Fruit fly (Drosophila melanogaster) whole organism, embryonic: ENCODE results near the gene CG9855.

ENCODE experiments used
- BEAF-32 ChIP-seq: fragments of 200-800 bp; sonication (Bioruptor generic); optimal IDR thresholded peaks from 3 replicates; lab custom pipeline; 2017; ENCODE audit warnings: missing biosample characterization, missing genetic modification characterization, mild to moderate bottlenecking, moderate library complexity, missing genetic modification reagents
- CG1024 ChIP-seq: fragments of 200-800 bp; sonication (Bioruptor generic); IDR thresholded peaks from 2 replicates; pipeline ENCODE4 v1.3.6; 2022; ENCODE audit warnings: missing biosample characterization, missing genetic modification characterization
- CG10274 ChIP-seq: fragments of 200-800 bp; sonication (Bioruptor generic); optimal IDR thresholded peaks from 3 replicates; lab custom pipeline; 2017; ENCODE audit warnings: missing biosample characterization, mild to moderate bottlenecking, missing genetic modification characterization
- CG10462 ChIP-seq: fragments of 200-800 bp; sonication (Bioruptor generic); optimal IDR thresholded peaks from 2 replicates; lab custom pipeline; 2016; ENCODE audit warnings: missing biosample characterization, missing genetic modification characterization
- CG11723 ChIP-seq: fragments of 200-800 bp; sonication (Bioruptor generic); optimal IDR thresholded peaks from 2 replicates; lab custom pipeline; 2017; ENCODE audit warnings: missing biosample characterization, mild to moderate bottlenecking, missing genetic modification characterization
- CG14860 ChIP-seq: fragments of 200-800 bp; sonication (Bioruptor generic); IDR thresholded peaks from 3 replicates; pipeline ENCODE4 v1.3.6; 2022; ENCODE audit warnings: missing biosample characterization, missing genetic modification characterization; ENCODE audit not compliant: partially characterized antibody
- CG1603 ChIP-seq: fragments of 200-800 bp; sonication (Bioruptor generic); optimal IDR thresholded peaks from 2 replicates; lab custom pipeline; 2019; ENCODE audit warnings: missing biosample characterization, mild to moderate bottlenecking, missing genetic modification characterization, moderate library complexity
- CG2129 ChIP-seq: fragments of 200-800 bp; sonication (Bioruptor generic); IDR thresholded peaks from 2 replicates; pipeline ENCODE4 v1.3.6; 2022; ENCODE audit warnings: missing biosample characterization, missing genetic modification characterization; ENCODE audit not compliant: partially characterized antibody
- CG31388 ChIP-seq: fragments of 200-800 bp; sonication (Bioruptor generic); optimal IDR thresholded peaks from 2 replicates; lab custom pipeline; 2016; ENCODE audit warnings: missing biosample characterization, missing genetic modification characterization
- CG3726 ChIP-seq: fragments of 200-800 bp; sonication (Bioruptor generic); IDR thresholded peaks from 3 replicates; pipeline ENCODE4, ENCODE4 v1.3.6; 2022; ENCODE audit warnings: missing biosample characterization, missing genetic modification characterization
- CG43689 ChIP-seq: fragments of 200-800 bp; sonication (Bioruptor generic); IDR thresholded peaks from 2 replicates; pipeline ENCODE4 v1.3.6; 2022; ENCODE audit warnings: missing biosample characterization, missing genetic modification characterization
- CG4404 ChIP-seq: fragments of 200-800 bp; sonication (Bioruptor generic); IDR thresholded peaks from 2 replicates; pipeline ENCODE4 v1.3.6; 2022; ENCODE audit warnings: missing biosample characterization, missing genetic modification characterization
- CG6765 ChIP-seq: fragments of 200-800 bp; sonication (Bioruptor generic); optimal IDR thresholded peaks from 3 replicates; lab custom pipeline; 2017; ENCODE audit warnings: missing biosample characterization, mild to moderate bottlenecking, missing genetic modification characterization
- CG7745 ChIP-seq: fragments of 200-800 bp; sonication (Bioruptor generic); optimal IDR thresholded peaks from 2 replicates; lab custom pipeline; 2018; ENCODE audit warnings: missing biosample characterization, mild to moderate bottlenecking, missing genetic modification characterization, moderate library complexity
- CG8089 ChIP-seq: fragments of 200-800 bp; sonication (Bioruptor generic); optimal IDR thresholded peaks from 3 replicates; lab custom pipeline; 2016; ENCODE audit warnings: missing biosample characterization, missing genetic modification characterization
- CG8281 ChIP-seq: fragments of 200-800 bp; sonication (Bioruptor generic); optimal IDR thresholded peaks from 2 replicates; lab custom pipeline; 2018; ENCODE audit warnings: missing biosample characterization, mild to moderate bottlenecking, missing genetic modification characterization, moderate library complexity
- CTCF ChIP-seq: fragments of 200-800 bp; sonication (Bioruptor generic); optimal IDR thresholded peaks from 2 replicates; lab custom pipeline; 2017; ENCODE audit warnings: missing biosample characterization, mild to moderate bottlenecking, missing genetic modification characterization, moderate library complexity
- E2f1 ChIP-seq: fragments of 200-800 bp; sonication (Bioruptor generic); IDR thresholded peaks from 2 replicates; pipeline ENCODE4 v1.3.6; 2022; ENCODE audit warnings: missing biosample characterization, missing genetic modification characterization
- Fer1 ChIP-seq: fragments of 200-800 bp; sonication (Bioruptor generic); optimal IDR thresholded peaks from 2 replicates; lab custom pipeline; 2017; ENCODE audit warnings: missing biosample characterization, mild to moderate bottlenecking, missing genetic modification characterization
- Fer2 ChIP-seq: fragments of 200-800 bp; sonication (Bioruptor generic); optimal IDR thresholded peaks from 2 replicates; lab custom pipeline; 2018; ENCODE audit warnings: missing biosample characterization, mild to moderate bottlenecking, missing genetic modification characterization, moderate library complexity
- GATAe ChIP-seq: fragments of 200-800 bp; sonication (Bioruptor generic); conservative IDR thresholded peaks from 2 replicates; pipeline ENCODE4 v1.3.6; 2022; ENCODE audit warnings: missing biosample characterization, missing genetic modification characterization
- H15 ChIP-seq: fragments of 200-800 bp; sonication (Bioruptor generic); IDR thresholded peaks from 3 replicates; pipeline ENCODE4 v1.3.6; 2022; ENCODE audit warnings: missing biosample characterization, missing genetic modification characterization
- HLH54F ChIP-seq: fragments of 200-800 bp; sonication (Bioruptor generic); optimal IDR thresholded peaks from 3 replicates; lab custom pipeline; 2016; ENCODE audit warnings: missing biosample characterization, missing genetic modification characterization
- HLHmδ ChIP-seq: fragments of 200-800 bp; sonication (Bioruptor generic); optimal IDR thresholded peaks from 2 replicates; lab custom pipeline; 2018; ENCODE audit warnings: missing biosample characterization, mild to moderate bottlenecking, missing genetic modification characterization, moderate library complexity
- Side ChIP-seq: fragments of 200-800 bp; sonication (Bioruptor generic); optimal IDR thresholded peaks from 2 replicates; lab custom pipeline; 2016; ENCODE audit warnings: missing biosample characterization, missing genetic modification characterization
- Six4 ChIP-seq: fragments of 200-800 bp; sonication (Bioruptor generic); optimal IDR thresholded peaks from 2 replicates; lab custom pipeline; 2016; ENCODE audit warnings: missing biosample characterization, missing genetic modification characterization
- Xbp1 ChIP-seq: fragments of 200-800 bp; sonication (Bioruptor generic); optimal IDR thresholded peaks from 3 replicates; lab custom pipeline; 2016; ENCODE audit warnings: missing biosample characterization, mild to moderate bottlenecking, missing genetic modification characterization
- ac ChIP-seq: fragments of 200-800 bp; sonication (Bioruptor generic); optimal IDR thresholded peaks from 3 replicates; lab custom pipeline; 2017; ENCODE audit warnings: missing biosample characterization, mild to moderate bottlenecking, missing genetic modification characterization
- cad ChIP-seq: fragments of >200 bp; optimal IDR thresholded peaks from 2 replicates; lab custom pipeline; 2017; ENCODE audit warnings: missing biosample characterization, missing genetic modification characterization
- crp ChIP-seq, 2 experiments: fragments of 200-800 bp; sonication (Bioruptor generic); optimal IDR thresholded peaks; 2 replicates in 1 of 2; 3 replicates in 1 of 2; lab custom pipeline; 2017; ENCODE audit warnings: missing biosample characterization in 2 of 2, missing genetic modification characterization in 2 of 2, mild to moderate bottlenecking in 1 of 2, moderate library complexity in 1 of 2
- dpn ChIP-seq, 2 experiments: fragments of 200-800 bp; sonication (Bioruptor generic); optimal IDR thresholded peaks; 3 replicates each; lab custom pipeline; 2016; ENCODE audit warnings: missing biosample characterization in 2 of 2, missing genetic modification characterization in 2 of 2
- emc ChIP-seq: fragments of 200-800 bp; sonication (Bioruptor generic); optimal IDR thresholded peaks from 2 replicates; lab custom pipeline; 2016; ENCODE audit warnings: missing biosample characterization, missing genetic modification characterization
- exex ChIP-seq: fragments of 200-800 bp; sonication (Bioruptor generic); optimal IDR thresholded peaks from 4 replicates; lab custom pipeline; 2018; ENCODE audit warnings: missing biosample characterization, mild to moderate bottlenecking, missing genetic modification characterization, moderate library complexity
- eyg ChIP-seq: fragments of 200-800 bp; sonication (Bioruptor generic); optimal IDR thresholded peaks from 3 replicates; lab custom pipeline; 2016; ENCODE audit warnings: missing biosample characterization, missing genetic modification characterization
- fd102C ChIP-seq: fragments of 200-800 bp; sonication (Bioruptor generic); optimal IDR thresholded peaks from 2 replicates; lab custom pipeline; 2018; ENCODE audit warnings: missing biosample characterization, mild to moderate bottlenecking, missing genetic modification characterization, moderate library complexity
- fd64A ChIP-seq: fragments of 200-800 bp; sonication (Bioruptor generic); optimal IDR thresholded peaks from 3 replicates; lab custom pipeline; 2018; ENCODE audit warnings: missing biosample characterization, mild to moderate bottlenecking, missing genetic modification characterization
- fu2 ChIP-seq: fragments of 200-800 bp; sonication (Bioruptor generic); optimal IDR thresholded peaks from 2 replicates; lab custom pipeline; 2016; ENCODE audit warnings: missing biosample characterization, missing genetic modification characterization
- gsb ChIP-seq: fragments of 200-800 bp; sonication (Bioruptor generic); IDR thresholded peaks from 2 replicates; pipeline ENCODE4 v1.3.6; 2022; ENCODE audit warnings: missing biosample characterization, missing genetic modification characterization
- ind ChIP-seq: fragments of 200-800 bp; sonication (Bioruptor generic); optimal IDR thresholded peaks from 3 replicates; lab custom pipeline; 2016; ENCODE audit warnings: missing biosample characterization, missing genetic modification characterization
- lab ChIP-seq: fragments of 200-800 bp; sonication (Bioruptor generic); optimal IDR thresholded peaks from 3 replicates; lab custom pipeline; 2017; ENCODE audit warnings: missing biosample characterization, missing genetic modification characterization, mild to moderate bottlenecking, moderate library complexity, missing genetic modification reagents
- lilli ChIP-seq: fragments of 200-800 bp; sonication (Bioruptor generic); optimal IDR thresholded peaks from 3 replicates; lab custom pipeline; 2016; ENCODE audit warnings: missing biosample characterization, missing genetic modification characterization
- lmd ChIP-seq: fragments of 200-800 bp; sonication (Bioruptor generic); IDR thresholded peaks from 2 replicates; pipeline ENCODE4 v1.3.6; 2022; ENCODE audit warnings: missing biosample characterization, missing genetic modification characterization
- nau ChIP-seq: fragments of 200-800 bp; sonication (Bioruptor generic); optimal IDR thresholded peaks from 3 replicates; lab custom pipeline; 2017; ENCODE audit warnings: missing biosample characterization, mild to moderate bottlenecking, missing genetic modification characterization, missing genetic modification reagents
- nom ChIP-seq: fragments of 200-800 bp; sonication (Bioruptor generic); optimal IDR thresholded peaks from 2 replicates; lab custom pipeline; 2017; ENCODE audit warnings: missing biosample characterization, missing genetic modification characterization, mild to moderate bottlenecking, moderate library complexity, missing genetic modification reagents
- p53 ChIP-seq: fragments of 200-800 bp; sonication (Bioruptor generic); optimal IDR thresholded peaks from 2 replicates; lab custom pipeline; 2016; ENCODE audit warnings: missing biosample characterization, missing genetic modification characterization
- pita ChIP-seq: fragments of 200-800 bp; sonication (Bioruptor generic); optimal IDR thresholded peaks from 2 replicates; lab custom pipeline; 2017; ENCODE audit warnings: missing biosample characterization, mild to moderate bottlenecking, missing genetic modification characterization
- sc ChIP-seq, 3 experiments: fragments of >200 bp in 2 of 3; fragments of 200-800 bp in 1 of 3; sonication (Bioruptor generic) in 1 of 3; optimal IDR thresholded peaks; 2 replicates in 2 of 3; 3 replicates in 1 of 3; lab custom pipeline; 2017; ENCODE audit warnings: mild to moderate bottlenecking in 1 of 3, missing biosample characterization in 1 of 3, missing genetic modification characterization in 1 of 3, missing genetic modification reagents in 1 of 3
- stc ChIP-seq: fragments of 200-800 bp; sonication (Bioruptor generic); IDR thresholded peaks from 2 replicates; pipeline ENCODE4 v1.3.6; 2022; ENCODE audit warnings: missing biosample characterization, missing genetic modification characterization
- vvl ChIP-seq: fragments of 200-800 bp; sonication (Bioruptor generic); IDR thresholded peaks from 2 replicates; pipeline ENCODE4 v1.3.6; 2022; ENCODE audit warnings: missing biosample characterization, missing genetic modification characterization
- zf30C ChIP-seq: fragments of 200-800 bp; sonication (Bioruptor generic); optimal IDR thresholded peaks from 3 replicates; lab custom pipeline; 2018; ENCODE audit warnings: missing biosample characterization, mild to moderate bottlenecking, missing genetic modification characterization
- zfh1 ChIP-seq: fragments of 200-800 bp; sonication (Bioruptor generic); IDR thresholded peaks from 3 replicates; pipeline ENCODE4 v1.3.6; 2022; ENCODE audit warnings: missing biosample characterization, missing genetic modification characterization

The CG9855 gene

DNA sequence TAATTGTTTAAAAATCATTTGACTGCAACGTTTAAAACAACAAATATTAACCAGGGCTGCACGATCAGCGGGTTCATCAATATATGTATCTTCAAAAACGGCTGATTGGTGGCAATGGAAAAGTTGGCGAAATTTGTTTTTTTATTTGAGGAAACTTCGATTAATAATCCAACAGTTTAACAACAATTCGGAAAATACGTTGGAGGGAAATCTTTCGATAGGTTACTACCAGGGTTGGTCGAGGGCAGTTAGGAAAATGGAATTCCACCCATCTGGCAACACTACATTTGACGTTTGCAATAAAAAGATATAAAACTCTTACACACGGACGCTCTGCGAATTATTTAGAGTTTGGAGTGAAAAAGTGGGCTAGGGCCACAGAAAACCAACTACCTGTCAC lies 39.4 kb upstream of the CG9855 start, which contains the start of the genes Lipt2 and CG14650 (continued):
- peak; percentile 26; the same call in 1 of the 2 replicates for TF ChIP-seq CG2129 (GFP tag; lab: Robert Waterston, UW)
- TF ChIP-seq H15 (GFP tag; lab: Robert Waterston, UW), result no peak
- no peak for TF ChIP-seq CG10274 (GFP tag; lab: Kevin White, UChicago)
- no peak for TF ChIP-seq CG31388 (GFP tag; lab: Kevin White, UChicago)
- TF ChIP-seq CG10462, result peak; percentile 21
- TF ChIP-seq crp (GFP tag; optimal IDR thresholded peaks at IDR 0.05; lab: Kevin White, UChicago), result peak in 1 of 2 experiments; percentile 37
- no peak for TF ChIP-seq gsb (GFP tag; lab: Robert Waterston, UW)
- peak; percentile 60 to 61 for TF ChIP-seq dpn (GFP tag; optimal IDR thresholded peaks at IDR 0.05; lab: Kevin White, UChicago)
- TF ChIP-seq Fer1 (GFP tag; lab: Kevin White, UChicago), result peak; percentile 48
- peak; percentile 34 for TF ChIP-seq emc (GFP tag; lab: Kevin White, UChicago)
- TF ChIP-seq HLH54F (GFP tag; lab: Kevin White, UChicago), result peak; percentile 76
- TF ChIP-seq CG8089, result peak; percentile 61
- TF ChIP-seq nau (GFP tag; lab: Kevin White, UChicago), result no peak
- TF ChIP-seq CG8281, result no peak
- no peak for TF ChIP-seq stc (GFP tag; lab: Robert Waterston, UW)
- no peak for TF ChIP-seq sc (optimal IDR thresholded peaks at IDR 0.05; lab: Kevin White, UChicago)
- no peak for TF ChIP-seq sc (GFP tag; optimal IDR thresholded peaks at IDR 0.05; lab: Kevin White, UChicago)
- no peak for TF ChIP-seq fd102C (GFP tag; lab: Kevin White, UChicago)
- TF ChIP-seq GATAe (GFP tag; lab: Robert Waterston, UW), result no peak
- TF ChIP-seq ac (GFP tag; lab: Kevin White, UChicago), result no peak
- no peak for TF ChIP-seq CG14860
- TF ChIP-seq lab (GFP tag; lab: Kevin White, UChicago), result no peak
- TF ChIP-seq CG6765 (GFP tag; lab: Kevin White, UChicago), result no peak
- peak; percentile 60 for TF ChIP-seq ind (GFP tag; lab: Kevin White, UChicago)
- TF ChIP-seq CG1603 (tag; lab: Kevin White, UChicago), result peak; percentile 82
- peak; percentile 59 for TF ChIP-seq Side (GFP tag; lab: Kevin White, UChicago)
- TF ChIP-seq vvl (GFP tag; lab: Robert Waterston, UW), result peak; percentile 63
- TF ChIP-seq CG1024 (GFP tag; lab: Robert Waterston, UW), result no peak
- TF ChIP-seq Fer2 (tag; lab: Kevin White, UChicago), result no peak
- TF ChIP-seq CG4404 (GFP tag; lab: Robert Waterston, UW), result no peak
- no peak for TF ChIP-seq exex (tag; lab: Kevin White, UChicago)
- TF ChIP-seq CG11723 (GFP tag; lab: Kevin White, UChicago), result peak; percentile 17
- no peak for TF ChIP-seq CG43689 (GFP tag; lab: Robert Waterston, UW)
- peak; percentile 35 for TF ChIP-seq Six4
- no peak for TF ChIP-seq nom (GFP tag; lab: Kevin White, UChicago)
- TF ChIP-seq zf30C, result no peak
- no peak for TF ChIP-seq CG7745 (tag; lab: Kevin White, UChicago)
- peak; percentile 8 for TF ChIP-seq p53 (GFP tag; lab: Kevin White, UChicago)
- TF ChIP-seq E2f1 (GFP tag; lab: Robert Waterston, UW), result 0 out of 2 replicates have a peak, but pooled peaks have one; percentile 9
- peak; percentile 75 for TF ChIP-seq Xbp1 (GFP tag; lab: Kevin White, UChicago)
- TF ChIP-seq HLHmδ, result no peak
- TF ChIP-seq CTCF (GFP tag; lab: Kevin White, UChicago), result peak; percentile 23
- TF ChIP-seq eyg (GFP tag; lab: Kevin White, UChicago), result no peak
- TF ChIP-seq lmd, result peak; percentile 50; the same call in 1 of the 2 replicates
- TF ChIP-seq fd64A (GFP tag; lab: Kevin White, UChicago), result no peak
- peak; percentile 85 for TF ChIP-seq lilli (GFP tag; lab: Kevin White, UChicago)
- TF ChIP-seq pita, result no peak
- no peak for TF ChIP-seq CG3726 (GFP tag; lab: Robert Waterston, UW)
- TF ChIP-seq zfh1 (GFP tag; lab: Robert Waterston, UW), result no peak
- TF ChIP-seq BEAF-32 (GFP tag; lab: Kevin White, UChicago), result peak; percentile 77
- TF ChIP-seq fu2 (GFP tag; lab: Kevin White, UChicago), result peak; percentile 72
- TF ChIP-seq cad, result no peak
